Worm (Caenorhabditis elegans): ENCODE measurements around the gene dig-1.

The dig-1 gene

ce11 chrIII:6711590-6711989 is 34.5 kb upstream of the dig-1 start, which contains the start of gene F37A4.5:
Gene F37A4.5, plus strand, starts transcription at chrIII:6711890.
- no peak for TF ChIP-seq elt-2 (tag; optimal IDR thresholded peaks at IDR 0.05)
- no peak for TF ChIP-seq nhr-85 (tag)
- TF ChIP-seq efl-3 (GFP tag; optimal IDR thresholded peaks at IDR 0.05), result no peak

- TF ChIP-seq C34B4.2 (tag; optimal IDR thresholded peaks at IDR 0.05), result no peak
- TF ChIP-seq zip-4 (GFP tag; optimal IDR thresholded peaks at IDR 0.05), result no peak
- no peak for TF ChIP-seq fkh-10 (GFP tag; optimal IDR thresholded peaks at IDR 0.05)
- no peak for TF ChIP-seq pag-3 (tag; optimal IDR thresholded peaks at IDR 0.05; ENCODE audit: borderline replicate concordance, insufficient read depth)
- TF ChIP-seq skn-1 (tag; optimal IDR thresholded peaks at IDR 0.05), result no peak
- TF ChIP-seq hlh-17 (GFP tag; optimal IDR thresholded peaks at IDR 0.05; ENCODE audit: borderline replicate concordance), result no peak
- TF ChIP-seq zag-1 (tag; optimal IDR thresholded peaks at IDR 0.05), result no peak
- TF ChIP-seq mef-2 (tag; optimal IDR thresholded peaks at IDR 0.05), result no peak
- no peak for TF ChIP-seq nhr-28 (tag; optimal IDR thresholded peaks at IDR 0.05)
- no peak for TF ChIP-seq tbx-2 (tag; optimal IDR thresholded peaks at IDR 0.05)
- no peak for TF ChIP-seq nhr-84 (tag; optimal IDR thresholded peaks at IDR 0.05)
- TF ChIP-seq aha-1 (tag; optimal IDR thresholded peaks at IDR 0.05), result no peak
- no peak for TF ChIP-seq ztf-4 (tag; optimal IDR thresholded peaks at IDR 0.05)
- no peak for TF ChIP-seq unc-98 (GFP tag; IDR thresholded peaks at IDR 0.05)
- no peak for TF ChIP-seq nhr-19 (GFP tag; conservative IDR thresholded peaks at IDR 0.05)
- no peak for TF ChIP-seq ets-5 (GFP tag; IDR thresholded peaks at IDR 0.05)
- no peak for TF ChIP-seq mep-1 (tag; optimal IDR thresholded peaks at IDR 0.05)
- no peak for TF ChIP-seq unc-62 (GFP tag; optimal IDR thresholded peaks at IDR 0.05)
- no peak for TF ChIP-seq nhr-76 (tag; optimal IDR thresholded peaks at IDR 0.05)
Observed at ce11 chrIII:6713266-6713665, 32.8 kb upstream of the dig-1 start, which contains the start of gene F37A4.4. Gene F37A4.4, plus strand, starts transcription at chrIII:6713566.

- TF ChIP-seq unc-62 (GFP tag; optimal IDR thresholded peaks at IDR 0.05) (no peak), C04F5.9 (tag; optimal IDR thresholded peaks at IDR 0.05) (no peak), ceh-90 (tag; optimal IDR thresholded peaks at IDR 0.05) (no peak), snu-23 (GFP tag; optimal IDR thresholded peaks at IDR 0.05) (no peak), pqm-1 (tag; optimal IDR thresholded peaks at IDR 0.05) (no peak), ama-1 (optimal IDR thresholded peaks at IDR 0.05) (no peak), lin-15B (tag; optimal IDR thresholded peaks at IDR 0.05) (no peak), unc-30 (tag; optimal IDR thresholded peaks at IDR 0.05) (no peak), fkh-10 (GFP tag; optimal IDR thresholded peaks at IDR 0.05) (no peak), dpl-1 (GFP tag; optimal IDR thresholded peaks at IDR 0.05) (no peak), pag-3 (tag; optimal IDR thresholded peaks at IDR 0.05; ENCODE audit: borderline replicate concordance, insufficient read depth) (no peak), nhr-19 (GFP tag; conservative IDR thresholded peaks at IDR 0.05) (no peak), ces-1 (GFP tag; optimal IDR thresholded peaks at IDR 0.05) (no peak), ets-5 (GFP tag; IDR thresholded peaks at IDR 0.05) (no peak), mep-1 (tag; optimal IDR thresholded peaks at IDR 0.05) (no peak), hlh-4 (tag; optimal IDR thresholded peaks at IDR 0.05) (no peak), mab-9 (GFP tag; IDR thresholded peaks at IDR 0.05) (no peak)
Observed at ce11 chrIII:6718270-6718669, 27.8 kb upstream of the dig-1 start, which contains the start of gene F37A4.3. Gene F37A4.3, plus strand, starts transcription at chrIII:6718570.

DNA sequence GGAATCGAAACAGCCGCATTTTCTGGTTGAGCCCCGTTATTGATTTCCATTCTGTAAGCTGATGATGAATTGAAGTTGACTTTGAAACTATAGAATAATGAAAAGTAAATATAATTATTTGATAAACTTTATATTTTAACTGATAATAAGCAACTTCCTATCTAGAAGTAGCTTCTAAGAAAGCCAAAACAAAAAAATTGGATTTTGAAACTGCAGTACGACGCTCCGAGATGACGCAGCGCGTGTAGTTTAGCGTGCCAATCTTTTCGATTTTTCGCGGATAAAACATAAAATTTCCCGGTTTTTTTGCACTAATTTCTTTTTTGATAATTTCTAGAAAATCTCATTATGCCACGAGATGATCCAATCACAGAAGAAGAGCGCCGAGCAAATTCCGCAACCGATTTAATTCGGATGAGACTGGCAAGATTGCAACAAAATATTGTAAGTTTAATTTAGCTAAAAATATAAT is 23.9 kb upstream of the dig-1 start, which contains the start of the genes bath-41 and F37A4.2:
bath-41 (minus strand) TSS at position 51 of the 472 bp plus-strand sequence.
F37A4.2 (plus strand) TSS at position 247 of the 472 bp plus-strand sequence.
- TF ChIP-seq nhr-77 (tag; optimal IDR thresholded peaks at IDR 0.05) (no peak), jun-1 (tag; optimal IDR thresholded peaks at IDR 0.05) (no peak), unc-130 (tag; optimal IDR thresholded peaks at IDR 0.05) (no peak), dpl-1 (GFP tag; optimal IDR thresholded peaks at IDR 0.05) (peak in 2 of 3 experiments; percentile 24 to 61), pax-3 (tag; optimal IDR thresholded peaks at IDR 0.05) (no peak), efl-1 (optimal IDR thresholded peaks at IDR 0.05) (peak; percentile 37 to 44), efl-1 (GFP tag; optimal IDR thresholded peaks at IDR 0.05 in 1 of 2) (peak; percentile 43 to 95), lin-14 (GFP tag; optimal IDR thresholded peaks at IDR 0.05) (no peak), efl-3 (GFP tag; optimal IDR thresholded peaks at IDR 0.05) (no peak), lin-35 (GFP tag; optimal IDR thresholded peaks at IDR 0.05) (peak in 1 of 2 experiments; percentile 48), unc-30 (tag; optimal IDR thresholded peaks at IDR 0.05) (no peak), blmp-1 (tag; optimal IDR thresholded peaks at IDR 0.05) (peak; percentile 9), lin-15B (tag; optimal IDR thresholded peaks at IDR 0.05) (peak; percentile 13)

Data from whole organism, L1 larva.